Fruit fly (Drosophila melanogaster) whole organism, embryonic: ENCODE results near the gene Tehao.

Experiments
- CG10274 ChIP-seq: fragments of 200-800 bp; sonication (Bioruptor generic); optimal IDR thresholded peaks from 3 replicates; lab custom pipeline; 2017; ENCODE audit warnings: missing biosample characterization, mild to moderate bottlenecking, missing genetic modification characterization
- CG12071 ChIP-seq: fragments of 200-800 bp; sonication (Bioruptor generic); optimal IDR thresholded peaks from 3 replicates; lab custom pipeline; 2018; ENCODE audit warnings: missing biosample characterization, mild to moderate bottlenecking, missing genetic modification characterization
- CG12744 ChIP-seq: fragments of 200-800 bp; sonication (Bioruptor generic); optimal IDR thresholded peaks from 2 replicates; lab custom pipeline; 2016; ENCODE audit warnings: missing biosample characterization, missing genetic modification characterization
- CG13287 ChIP-seq: fragments of 200-800 bp; sonication (Bioruptor generic); IDR thresholded peaks from 2 replicates; pipeline ENCODE4 v1.3.6; 2022; ENCODE audit warnings: missing biosample characterization, missing genetic modification characterization; ENCODE audit not compliant: partially characterized antibody
- CG13296 ChIP-seq: fragments of 200-800 bp; sonication (Bioruptor generic); optimal IDR thresholded peaks from 3 replicates; lab custom pipeline; 2018; ENCODE audit warnings: missing biosample characterization, mild to moderate bottlenecking, missing genetic modification characterization
- CG14965 ChIP-seq: fragments of 200-800 bp; sonication (Bioruptor generic); optimal IDR thresholded peaks from 2 replicates; lab custom pipeline; 2016; ENCODE audit warnings: missing biosample characterization, missing genetic modification characterization, borderline replicate concordance
- CG15269 ChIP-seq: fragments of 200-800 bp; sonication (Bioruptor generic); optimal IDR thresholded peaks from 2 replicates; lab custom pipeline; 2018; ENCODE audit warnings: missing biosample characterization, mild to moderate bottlenecking, missing genetic modification characterization, moderate library complexity
- CG17385 ChIP-seq: fragments of 200-800 bp; sonication (Bioruptor generic); optimal IDR thresholded peaks from 3 replicates; lab custom pipeline; 2018; ENCODE audit warnings: missing biosample characterization, mild to moderate bottlenecking, missing genetic modification characterization
- CG18476 ChIP-seq: fragments of 200-800 bp; sonication (Bioruptor generic); optimal IDR thresholded peaks from 2 replicates; lab custom pipeline; 2016; ENCODE audit warnings: missing biosample characterization, mild to moderate bottlenecking, missing genetic modification characterization
- CG18764 ChIP-seq: fragments of 200-800 bp; sonication (Bioruptor generic); optimal IDR thresholded peaks from 3 replicates; lab custom pipeline; 2016; ENCODE audit warnings: missing biosample characterization, missing genetic modification characterization
- CG2120 ChIP-seq: fragments of 200-800 bp; sonication (Bioruptor generic); optimal IDR thresholded peaks from 3 replicates; lab custom pipeline; 2016; ENCODE audit warnings: missing biosample characterization, missing genetic modification characterization
- CG31365 ChIP-seq: fragments of 200-800 bp; sonication (Bioruptor generic); optimal IDR thresholded peaks from 2 replicates; lab custom pipeline; 2018; ENCODE audit warnings: missing biosample characterization, mild to moderate bottlenecking, missing genetic modification characterization
- CG3281 ChIP-seq: fragments of 200-800 bp; sonication (Bioruptor generic); optimal IDR thresholded peaks from 3 replicates; lab custom pipeline; 2017; ENCODE audit warnings: missing biosample characterization, mild to moderate bottlenecking, missing genetic modification characterization
- CG42726 ChIP-seq: fragments of 200-800 bp; sonication (Bioruptor generic); IDR thresholded peaks from 2 replicates; pipeline ENCODE4 v1.3.6; 2022; ENCODE audit warnings: missing biosample characterization, missing genetic modification characterization; ENCODE audit not compliant: partially characterized antibody
- CG4617 ChIP-seq: fragments of 200-800 bp; sonication (Bioruptor generic); optimal IDR thresholded peaks from 3 replicates; lab custom pipeline; 2016; ENCODE audit warnings: missing biosample characterization, missing genetic modification characterization, borderline replicate concordance
- CG6813 ChIP-seq: fragments of 200-800 bp; sonication (Bioruptor generic); optimal IDR thresholded peaks from 2 replicates; lab custom pipeline; 2017; ENCODE audit warnings: missing biosample characterization, missing genetic modification characterization, mild to moderate bottlenecking, moderate library complexity, missing genetic modification reagents
- CG8290 ChIP-seq, 3 experiments: fragments of 200-800 bp; sonication (Bioruptor generic); optimal IDR thresholded peaks; 2 replicates each; lab custom pipeline; 2016 to 2019; ENCODE audit warnings: missing biosample characterization in 3 of 3, missing genetic modification characterization in 3 of 3, mild to moderate bottlenecking in 2 of 3, moderate library complexity in 1 of 3
- CG8924 ChIP-seq: fragments of 200-800 bp; optimal IDR thresholded peaks from 3 replicates; lab custom pipeline; 2019; ENCODE audit warnings: missing biosample characterization, mild to moderate bottlenecking, missing genetic modification characterization, moderate library complexity
- CG9437 ChIP-seq: fragments of 200-800 bp; sonication (Bioruptor generic); optimal IDR thresholded peaks from 2 replicates; lab custom pipeline; 2018; ENCODE audit warnings: missing biosample characterization, mild to moderate bottlenecking, missing genetic modification characterization
- CG9797 ChIP-seq: fragments of 200-800 bp; sonication (Bioruptor generic); optimal IDR thresholded peaks from 3 replicates; lab custom pipeline; 2018; ENCODE audit warnings: missing biosample characterization, mild to moderate bottlenecking, missing genetic modification characterization
- HmgD ChIP-seq: fragments of 200-800 bp; sonication (Bioruptor generic); optimal IDR thresholded peaks from 3 replicates; lab custom pipeline; 2016; ENCODE audit warnings: missing biosample characterization, missing genetic modification characterization
- HmgZ ChIP-seq: fragments of 200-800 bp; sonication (Bioruptor generic); optimal IDR thresholded peaks from 2 replicates; lab custom pipeline; 2018; ENCODE audit warnings: missing biosample characterization, mild to moderate bottlenecking, missing genetic modification characterization
- NC2α ChIP-seq: fragments of 200-800 bp; sonication (Bioruptor generic); optimal IDR thresholded peaks from 2 replicates; lab custom pipeline; 2016; ENCODE audit warnings: missing biosample characterization, missing genetic modification characterization
- NC2β ChIP-seq: fragments of 200-800 bp; sonication (Bioruptor generic); optimal IDR thresholded peaks from 2 replicates; lab custom pipeline; 2016; ENCODE audit warnings: missing biosample characterization, missing genetic modification characterization
- NK7.1 ChIP-seq: fragments of 200-800 bp; sonication (Bioruptor generic); optimal IDR thresholded peaks from 3 replicates; lab custom pipeline; 2016; ENCODE audit warnings: missing biosample characterization, missing genetic modification characterization
- Sry-δ ChIP-seq: fragments of 200-800 bp; sonication (Bioruptor generic); optimal IDR thresholded peaks from 2 replicates; lab custom pipeline; 2016; ENCODE audit warnings: missing biosample characterization, missing genetic modification characterization
- bigmax ChIP-seq: fragments of 200-800 bp; sonication (Bioruptor generic); optimal IDR thresholded peaks from 2 replicates; lab custom pipeline; 2018; ENCODE audit warnings: missing biosample characterization, mild to moderate bottlenecking, missing genetic modification characterization
- bsh ChIP-seq, 2 experiments: fragments of 200-800 bp; sonication (Bioruptor generic); optimal IDR thresholded peaks; 2 replicates each; lab custom pipeline; 2017 to 2018; ENCODE audit warnings: mild to moderate bottlenecking in 2 of 2, missing biosample characterization in 2 of 2, missing genetic modification characterization in 2 of 2, moderate library complexity in 1 of 2
- ci ChIP-seq: fragments of 200-800 bp; sonication (Bioruptor generic); IDR thresholded peaks from 3 replicates; pipeline ENCODE4 v1.3.6; 2022; ENCODE audit warnings: missing biosample characterization, missing genetic modification characterization
- crc ChIP-seq: fragments of 200-800 bp; sonication (Bioruptor generic); optimal IDR thresholded peaks from 2 replicates; lab custom pipeline; 2016; ENCODE audit warnings: missing biosample characterization, missing genetic modification characterization
- dpn ChIP-seq, 2 experiments: fragments of 200-800 bp; sonication (Bioruptor generic); optimal IDR thresholded peaks; 3 replicates each; lab custom pipeline; 2016; ENCODE audit warnings: missing biosample characterization in 2 of 2, missing genetic modification characterization in 2 of 2
- dysf ChIP-seq: fragments of 200-800 bp; sonication (Bioruptor generic); IDR thresholded peaks from 3 replicates; pipeline ENCODE4 v1.3.6; 2022; ENCODE audit warnings: missing biosample characterization, missing genetic modification characterization
- exex ChIP-seq: fragments of 200-800 bp; sonication (Bioruptor generic); optimal IDR thresholded peaks from 4 replicates; lab custom pipeline; 2018; ENCODE audit warnings: missing biosample characterization, mild to moderate bottlenecking, missing genetic modification characterization, moderate library complexity
- fd102C ChIP-seq: fragments of 200-800 bp; sonication (Bioruptor generic); optimal IDR thresholded peaks from 2 replicates; lab custom pipeline; 2018; ENCODE audit warnings: missing biosample characterization, mild to moderate bottlenecking, missing genetic modification characterization, moderate library complexity
- gro ChIP-seq: fragments of 200-800 bp; sonication (Bioruptor generic); optimal IDR thresholded peaks from 2 replicates; lab custom pipeline; 2016; ENCODE audit warnings: missing biosample characterization, missing genetic modification characterization
- ind ChIP-seq: fragments of 200-800 bp; sonication (Bioruptor generic); optimal IDR thresholded peaks from 3 replicates; lab custom pipeline; 2016; ENCODE audit warnings: missing biosample characterization, missing genetic modification characterization
- nom ChIP-seq: fragments of 200-800 bp; sonication (Bioruptor generic); optimal IDR thresholded peaks from 2 replicates; lab custom pipeline; 2017; ENCODE audit warnings: missing biosample characterization, missing genetic modification characterization, mild to moderate bottlenecking, moderate library complexity, missing genetic modification reagents
- pan ChIP-seq, 4 experiments: fragments of >200 bp in 3 of 4; fragments of 200-800 bp in 1 of 4; sonication (Bioruptor generic) in 1 of 4; optimal IDR thresholded peaks in 3 of 4; IDR thresholded peaks in 1 of 4; 2 replicates each; pipeline versions ENCODE4 v1.3.6 to Lab custom; 2017 to 2022; ENCODE audit warnings: missing biosample characterization in 2 of 4, missing genetic modification characterization in 2 of 4, mixed read lengths in 1 of 4
- psq ChIP-seq: fragments of 200-800 bp; sonication (Bioruptor generic); optimal IDR thresholded peaks from 2 replicates; lab custom pipeline; 2017; ENCODE audit warnings: missing biosample characterization, missing genetic modification characterization
- rib ChIP-seq: fragments of 200-800 bp; sonication (Bioruptor generic); IDR thresholded peaks from 2 replicates; pipeline ENCODE4 v1.3.6; 2022; ENCODE audit warnings: missing biosample characterization, missing genetic modification characterization
- schlank ChIP-seq: fragments of 200-800 bp; sonication (Bioruptor generic); optimal IDR thresholded peaks from 2 replicates; lab custom pipeline; 2018; ENCODE audit warnings: missing biosample characterization, mild to moderate bottlenecking, missing genetic modification characterization
- sens ChIP-seq: fragments of 200-800 bp; sonication (Bioruptor generic); peaks from one replicate; lab custom pipeline; 2016; ENCODE audit warnings: missing biosample characterization, missing genetic modification characterization
- sob ChIP-seq: fragments of 200-800 bp; sonication (Bioruptor generic); IDR thresholded peaks from 2 replicates; pipeline ENCODE4 v1.3.6; 2022; ENCODE audit warnings: missing biosample characterization, missing genetic modification characterization
- stwl ChIP-seq: fragments of 200-800 bp; sonication (Bioruptor generic); optimal IDR thresholded peaks from 3 replicates; lab custom pipeline; 2018; ENCODE audit warnings: missing biosample characterization, mild to moderate bottlenecking, missing genetic modification characterization, moderate library complexity
- sug ChIP-seq: fragments of 200-800 bp; optimal IDR thresholded peaks from 2 replicates; lab custom pipeline; 2019; ENCODE audit warnings: missing biosample characterization, mild to moderate bottlenecking, missing genetic modification characterization, moderate library complexity
- trem ChIP-seq: fragments of 200-800 bp; optimal IDR thresholded peaks from 3 replicates; lab custom pipeline; 2019; ENCODE audit warnings: missing biosample characterization, mild to moderate bottlenecking, missing genetic modification characterization, moderate library complexity
- trh ChIP-seq: fragments of 200-800 bp; sonication (Bioruptor generic); optimal IDR thresholded peaks from 2 replicates; lab custom pipeline; 2016; ENCODE audit warnings: missing biosample characterization, missing genetic modification characterization
- vvl ChIP-seq: fragments of 200-800 bp; sonication (Bioruptor generic); IDR thresholded peaks from 2 replicates; pipeline ENCODE4 v1.3.6; 2022; ENCODE audit warnings: missing biosample characterization, missing genetic modification characterization

Tehao gene

dm6 chr2L:13445249-13445846 lies 9.9 kb downstream of the Tehao start, which contains the start of gene Hacd2 (continued):
- TF ChIP-seq crc (GFP tag; lab: Kevin White, UChicago) (no peak), dpn (GFP tag; optimal IDR thresholded peaks at IDR 0.05; lab: Kevin White, UChicago) (peak; percentile 6 to 32), CG9797 (GFP tag; lab: Kevin White, UChicago) (peak; percentile 81), rib (peak; percentile 32; the same call in 1 of the 2 replicates), CG13296 (no peak), HmgD (peak; percentile 72), trh (GFP tag; lab: Kevin White, UChicago) (no peak), bigmax (GFP tag; lab: Kevin White, UChicago) (peak; percentile 71), stwl (tag; lab: Kevin White, UChicago) (peak; percentile 99), CG4617 (peak; percentile 73), HmgZ (tag; lab: Kevin White, UChicago) (peak; percentile 79), exex (no peak), trem (peak; percentile 72), CG12071 (no peak), CG2120 (GFP tag; lab: Kevin White, UChicago) (peak; percentile 47), vvl (GFP tag; lab: Robert Waterston, UW) (peak; percentile 41; the same call in 1 of the 2 replicates), schlank (tag; lab: Kevin White, UChicago) (no peak), ind (peak; percentile 3), gro (GFP tag; lab: Kevin White, UChicago) (peak; percentile 25), ci (GFP tag; lab: Robert Waterston, UW) (peak; percentile 53), CG9437 (peak; percentile 34), NK7.1 (GFP tag; lab: Kevin White, UChicago) (no peak), CG18764 (peak; percentile 10), CG13287 (GFP tag; lab: Robert Waterston, UW) (peak; percentile 74; the same call in 1 of the 2 replicates), sob (GFP tag; lab: Robert Waterston, UW) (no peak), CG3281 (GFP tag; lab: Kevin White, UChicago) (no peak), CG8290 (GFP tag; optimal IDR thresholded peaks at IDR 0.05; lab: Kevin White, UChicago) (no peak), CG8290 (tag; optimal IDR thresholded peaks at IDR 0.05; lab: Kevin White, UChicago) (peak in 1 of 2 experiments; percentile 78), CG8924 (no peak), Sry-δ (GFP tag; lab: Kevin White, UChicago) (peak; percentile 47), sens (GFP tag; lab: Kevin White, UChicago) (peak; percentile 88), pan (optimal IDR thresholded peaks at IDR 0.05; lab: Kevin White, UChicago) (no peak), pan (GFP tag; optimal IDR thresholded peaks at IDR 0.05 in 1 of 2, IDR thresholded peaks at IDR 0.05 in 1 of 2) (peak in 1 of 2 experiments; percentile 12), fd102C (GFP tag; lab: Kevin White, UChicago) (no peak), CG6813 (GFP tag; lab: Kevin White, UChicago) (no peak), CG31365 (tag; lab: Kevin White, UChicago) (no peak), bsh (GFP tag; optimal IDR thresholded peaks at IDR 0.05; lab: Kevin White, UChicago) (no peak), CG14965 (GFP tag; lab: Kevin White, UChicago) (no peak), psq (GFP tag; lab: Kevin White, UChicago) (no peak), CG42726 (no peak; the same call in 1 of the 2 replicates), NC2α (GFP tag; lab: Kevin White, UChicago) (no peak), nom (GFP tag; lab: Kevin White, UChicago) (no peak), CG17385 (GFP tag; lab: Kevin White, UChicago) (no peak), CG18476 (GFP tag; lab: Kevin White, UChicago) (no peak), CG10274 (GFP tag; lab: Kevin White, UChicago) (no peak), NC2β (peak; percentile 5), CG12744 (GFP tag; lab: Kevin White, UChicago) (peak; percentile 26), dysf (GFP tag; lab: Robert Waterston, UW) (no peak), CG15269 (tag; lab: Kevin White, UChicago) (no peak), sug (peak; percentile 69)
